Worm (Caenorhabditis elegans) whole organism, mixed stage, embryonic: Measurements from ENCODE around the gene T07E3.4.

ENCODE experiments used
- blmp-1 ChIP-seq: fragments of 150-350 bp; optimal IDR thresholded peaks from 2 replicates; lab custom pipeline; 2014; ENCODE audit warnings: missing biosample characterization, missing genetic modification characterization
- ces-1 ChIP-seq: fragments of 150-350 bp; optimal IDR thresholded peaks from 2 replicates; lab custom pipeline; 2014; ENCODE audit warnings: missing biosample characterization, missing genetic modification reagents, missing genetic modification characterization
- elt-1 ChIP-seq: sonication (generic microtip); optimal IDR thresholded peaks from 2 replicates; lab custom pipeline; 2017; ENCODE audit warnings: missing genetic modification characterization, mild to moderate bottlenecking, missing compliant biosample characterization, antibody characterized with exemption, moderate library complexity, borderline replicate concordance; ENCODE audit not compliant: insufficient read depth
- elt-3 ChIP-seq: fragments of 150-350 bp; optimal IDR thresholded peaks from 2 replicates; lab custom pipeline; 2014; ENCODE audit warnings: missing biosample characterization, missing genetic modification characterization
- ham-2 ChIP-seq: fragments of 200-800 bp; sonication (Bioruptor generic); optimal IDR thresholded peaks from 2 replicates; lab custom pipeline; 2018; ENCODE audit warnings: mild to moderate bottlenecking, missing genetic modification characterization, missing compliant biosample characterization
- mab-5 ChIP-seq: fragments of 150-350 bp; optimal IDR thresholded peaks from 2 replicates; lab custom pipeline; 2014; ENCODE audit warnings: missing biosample characterization, missing genetic modification characterization
- mep-1 ChIP-seq: fragments of 150-350 bp; optimal IDR thresholded peaks from 2 replicates; lab custom pipeline; 2017; ENCODE audit warnings: missing biosample characterization, missing genetic modification reagents, missing genetic modification characterization, inconsistent platforms
- nhr-237 ChIP-seq: fragments of 150-350 bp; optimal IDR thresholded peaks from 2 replicates; lab custom pipeline; 2014; ENCODE audit warnings: missing biosample characterization, missing genetic modification characterization
- nhr-28 ChIP-seq: fragments of 150-350 bp; optimal IDR thresholded peaks from 2 replicates; lab custom pipeline; 2014; ENCODE audit warnings: missing biosample characterization, missing genetic modification characterization
- sem-2 ChIP-seq: fragments of 200-800 bp; sonication (Bioruptor generic); optimal IDR thresholded peaks from 2 replicates; lab custom pipeline; 2018; ENCODE audit warnings: mild to moderate bottlenecking, missing genetic modification characterization, missing compliant biosample characterization
- snpc-4 ChIP-seq: fragments of 150-350 bp; optimal IDR thresholded peaks from 2 replicates; lab custom pipeline; 2014; ENCODE audit warnings: missing biosample characterization, missing genetic modification characterization
- sptf-1 ChIP-seq: sonication (generic microtip); optimal IDR thresholded peaks from 2 replicates; lab custom pipeline; 2017; ENCODE audit warnings: mild to moderate bottlenecking, missing genetic modification characterization, moderate library complexity, missing compliant biosample characterization
- unc-39 ChIP-seq: fragments of 150-350 bp; optimal IDR thresholded peaks from 2 replicates; lab custom pipeline; 2014; ENCODE audit warnings: missing biosample characterization, missing genetic modification characterization

ce11 chrIII:6859482-6859881 lies 38.3 kb upstream of the T07E3.4 start, which contains the start of gene clec-158:
- TF ChIP-seq nhr-28 (tag; lab: Kevin White, UChicago) (no peak), elt-1 (tag; lab: Kevin White, UChicago) (no peak), nhr-237 (tag; lab: Kevin White, UChicago) (no peak), ces-1 (GFP tag; lab: Kevin White, UChicago) (no peak), ham-2 (no peak), mep-1 (no peak), sem-2 (no peak), elt-3 (tag; lab: Kevin White, UChicago) (no peak), unc-39 (tag; lab: Kevin White, UChicago) (no peak), mab-5 (tag; lab: Kevin White, UChicago) (no peak), blmp-1 (no peak), sptf-1 (no peak), snpc-4 (tag; lab: Kevin White, UChicago) (no peak)
